Worm (Caenorhabditis elegans) whole organism, L4 larva: ENCODE results near the gene acr-3.

Source experiments
- D1046.2 ChIP-seq: fragments of 200-800 bp; sonication (Bioruptor generic); IDR thresholded peaks from 2 replicates; pipeline ENCODE4 v1.3.6; 2022; ENCODE audit warnings: missing genetic modification characterization, missing compliant biosample characterization
- F26F4.8 ChIP-seq: fragments of 200-800 bp; sonication (Bioruptor generic); conservative IDR thresholded peaks from 2 replicates; pipeline ENCODE4 v1.3.6; 2022; ENCODE audit warnings: missing genetic modification characterization, missing compliant biosample characterization
- R02D3.7 ChIP-seq: fragments of 150-350 bp; sonication (generic microtip); optimal IDR thresholded peaks from 3 replicates; lab custom pipeline; 2014; ENCODE audit warnings: missing biosample characterization, missing genetic modification characterization
- T20F7.1 ChIP-seq: fragments of 200-800 bp; sonication (Bioruptor generic); optimal IDR thresholded peaks from 2 replicates; lab custom pipeline; 2018; ENCODE audit warnings: mild to moderate bottlenecking, missing genetic modification characterization, missing compliant biosample characterization
- T26A8.4 ChIP-seq: fragments of 200-800 bp; sonication (Bioruptor generic); IDR thresholded peaks from 2 replicates; pipeline ENCODE4 v1.3.6; 2022; ENCODE audit warnings: missing genetic modification characterization, missing compliant biosample characterization
- aha-1 ChIP-seq: fragments of 150-350 bp; peaks from one replicate; lab custom pipeline; 2014; ENCODE audit warnings: missing biosample characterization, missing genetic modification characterization
- ceh-20 ChIP-seq: fragments of 200-800 bp; sonication (Bioruptor generic); IDR thresholded peaks from 2 replicates; pipeline ENCODE4 v1.3.6; 2022; ENCODE audit warnings: missing genetic modification reagents, missing genetic modification characterization, missing compliant biosample characterization
- ceh-32 ChIP-seq: sonication (generic microtip); optimal IDR thresholded peaks from 2 replicates; lab custom pipeline; 2016; ENCODE audit warnings: mild to moderate bottlenecking, missing genetic modification characterization, missing compliant biosample characterization; ENCODE audit not compliant: poor library complexity
- ceh-44 ChIP-seq: fragments of 200-800 bp; sonication (Bioruptor generic); IDR thresholded peaks from 2 replicates; pipeline ENCODE4 v1.3.6; 2022; ENCODE audit warnings: missing genetic modification reagents, missing genetic modification characterization, missing compliant biosample characterization
- cey-2 ChIP-seq: sonication (generic microtip); optimal IDR thresholded peaks from 3 replicates; lab custom pipeline; 2017; ENCODE audit warnings: missing genetic modification characterization, mild to moderate bottlenecking, missing compliant biosample characterization, antibody characterized with exemption, borderline replicate concordance; ENCODE audit not compliant: insufficient read depth
- ctbp-1 ChIP-seq: fragments of 200-800 bp; sonication (Bioruptor generic); IDR thresholded peaks from 2 replicates; pipeline ENCODE4 v1.3.6; 2022; ENCODE audit warnings: missing genetic modification reagents, missing genetic modification characterization, missing compliant biosample characterization
- daf-12 ChIP-seq: fragments of 150-350 bp; optimal IDR thresholded peaks from 2 replicates; lab custom pipeline; 2014; ENCODE audit warnings: missing biosample characterization, missing genetic modification reagents, missing genetic modification characterization
- daf-16 ChIP-seq, 3 experiments: sonication (generic microtip); optimal IDR thresholded peaks; 2 replicates each; lab custom pipeline; 2016 to 2017; ENCODE audit warnings: missing genetic modification characterization in 3 of 3, missing genetic modification reagents in 3 of 3, mild to moderate bottlenecking in 2 of 3, missing compliant biosample characterization in 2 of 3, missing biosample characterization in 1 of 3, moderate library complexity in 1 of 3
- daf-19 ChIP-seq: fragments of 200-800 bp; sonication (Bioruptor generic); conservative IDR thresholded peaks from 2 replicates; pipeline ENCODE4 v1.3.6; 2022; ENCODE audit warnings: missing genetic modification characterization, missing compliant biosample characterization
- daf-8 ChIP-seq: fragments of 200-800 bp; sonication (Bioruptor generic); IDR thresholded peaks from 2 replicates; pipeline ENCODE4 v1.3.6; 2022; ENCODE audit warnings: missing genetic modification characterization, missing compliant biosample characterization
- dmd-6 ChIP-seq: fragments of 200-800 bp; sonication (Bioruptor generic); IDR thresholded peaks from 2 replicates; pipeline ENCODE4 v1.3.6; 2022; ENCODE audit warnings: missing genetic modification reagents, missing genetic modification characterization, missing compliant biosample characterization
- dmd-8 ChIP-seq: fragments of 200-800 bp; sonication (Bioruptor generic); IDR thresholded peaks from 2 replicates; pipeline ENCODE4 v1.3.6; 2022; ENCODE audit warnings: missing genetic modification characterization, missing compliant biosample characterization
- dmd-9 ChIP-seq: fragments of 200-800 bp; sonication (Bioruptor generic); IDR thresholded peaks from 2 replicates; pipeline ENCODE4 v1.3.6; 2022; ENCODE audit warnings: missing genetic modification reagents, missing genetic modification characterization, missing compliant biosample characterization
- egl-43 ChIP-seq: fragments of 200-800 bp; sonication (Bioruptor generic); IDR thresholded peaks from 2 replicates; pipeline ENCODE4 v1.3.6; 2022; ENCODE audit warnings: missing genetic modification reagents, missing genetic modification characterization, missing compliant biosample characterization
- fos-1 ChIP-seq: fragments of 150-350 bp; optimal IDR thresholded peaks from 2 replicates; lab custom pipeline; 2014; ENCODE audit warnings: missing biosample characterization, missing genetic modification characterization
- gei-8 ChIP-seq: fragments of 200-800 bp; sonication (Bioruptor generic); optimal IDR thresholded peaks from 2 replicates; lab custom pipeline; 2018; ENCODE audit warnings: mild to moderate bottlenecking, missing genetic modification characterization, missing compliant biosample characterization
- hlh-30 ChIP-seq: sonication (generic microtip); optimal IDR thresholded peaks from 2 replicates; lab custom pipeline; 2017; ENCODE audit warnings: antibody characterized with exemption, mild to moderate bottlenecking, missing genetic modification characterization, missing compliant biosample characterization; ENCODE audit not compliant: insufficient read depth
- lin-39 ChIP-seq: fragments of 150-350 bp; optimal IDR thresholded peaks from 2 replicates; lab custom pipeline; 2014; ENCODE audit warnings: missing biosample characterization, missing genetic modification reagents, missing genetic modification characterization
- lir-3 ChIP-seq: sonication (generic microtip); optimal IDR thresholded peaks from 2 replicates; lab custom pipeline; 2016; ENCODE audit warnings: mild to moderate bottlenecking, missing genetic modification characterization, missing compliant biosample characterization
- mdt-29 ChIP-seq: fragments of 200-800 bp; sonication (Bioruptor generic); IDR thresholded peaks from 2 replicates; pipeline ENCODE4 v1.3.6; 2022; ENCODE audit warnings: missing genetic modification reagents, missing genetic modification characterization, missing compliant biosample characterization
- mep-1 ChIP-seq: fragments of 150-350 bp; sonication (generic microtip); optimal IDR thresholded peaks from 3 replicates; lab custom pipeline; 2014; ENCODE audit warnings: missing biosample characterization, missing genetic modification characterization
- mes-2 ChIP-seq: sonication (generic microtip); optimal IDR thresholded peaks from 2 replicates; lab custom pipeline; 2016; ENCODE audit warnings: missing genotype, mild to moderate bottlenecking, missing genetic modification characterization, missing compliant biosample characterization; ENCODE audit not compliant: poor library complexity, severe bottlenecking
- mxl-2 ChIP-seq: fragments of 200-800 bp; sonication (Bioruptor generic); conservative IDR thresholded peaks from 2 replicates; pipeline ENCODE4 v1.3.6; 2022; ENCODE audit warnings: missing genetic modification reagents, missing genetic modification characterization, missing compliant biosample characterization
- nhr-10 ChIP-seq: fragments of 150-350 bp; optimal IDR thresholded peaks from 2 replicates; lab custom pipeline; 2014; ENCODE audit warnings: missing biosample characterization, missing genetic modification characterization
- nhr-111 ChIP-seq: fragments of 200-800 bp; sonication (Bioruptor generic); optimal IDR thresholded peaks from 2 replicates; lab custom pipeline; 2018; ENCODE audit warnings: mild to moderate bottlenecking, missing genetic modification characterization, missing compliant biosample characterization
- nhr-237 ChIP-seq: sonication (generic microtip); optimal IDR thresholded peaks from 2 replicates; lab custom pipeline; 2017; ENCODE audit warnings: missing biosample characterization, missing genetic modification characterization
- nhr-41 ChIP-seq: fragments of 200-800 bp; sonication (Bioruptor generic); IDR thresholded peaks from 2 replicates; pipeline ENCODE4 v1.3.6; 2022; ENCODE audit warnings: missing genetic modification reagents, missing genetic modification characterization, missing compliant biosample characterization
- nhr-42 ChIP-seq: fragments of 200-800 bp; sonication (Bioruptor generic); IDR thresholded peaks from 2 replicates; pipeline ENCODE4 v1.3.6; 2022; ENCODE audit warnings: missing genetic modification characterization, missing compliant biosample characterization
- nhr-48 ChIP-seq: sonication (generic microtip); optimal IDR thresholded peaks from 2 replicates; lab custom pipeline; 2016; ENCODE audit warnings: mild to moderate bottlenecking, missing genetic modification characterization, missing compliant biosample characterization
- nhr-6 ChIP-seq: fragments of 150-350 bp; optimal IDR thresholded peaks from 2 replicates; lab custom pipeline; 2014; ENCODE audit warnings: missing biosample characterization, missing genetic modification characterization
- nhr-77 ChIP-seq: fragments of 150-350 bp; optimal IDR thresholded peaks from 2 replicates; lab custom pipeline; 2014; ENCODE audit warnings: missing biosample characterization, missing genetic modification characterization
- pha-4 ChIP-seq, 2 experiments: fragments of 150-350 bp in 1 of 2; fragments of 200-800 bp in 1 of 2; sonication (Bioruptor generic) in 1 of 2; IDR thresholded peaks in 1 of 2; optimal IDR thresholded peaks in 1 of 2; 2 replicates each; pipeline versions ENCODE4 v1.3.6 to Lab custom; 2014 to 2022; ENCODE audit warnings: missing genetic modification characterization in 2 of 2, missing genetic modification reagents in 2 of 2, missing biosample characterization in 1 of 2, missing compliant biosample characterization in 1 of 2
- rbr-2 ChIP-seq: sonication (generic microtip); optimal IDR thresholded peaks from 2 replicates; lab custom pipeline; 2016; ENCODE audit warnings: missing genotype, missing genetic modification characterization, missing compliant biosample characterization
- set-16 ChIP-seq: fragments of 200-800 bp; sonication (Bioruptor generic); IDR thresholded peaks from 2 replicates; pipeline ENCODE4 v1.3.6; 2022; ENCODE audit warnings: missing genetic modification reagents, missing genetic modification characterization, missing compliant biosample characterization
- spr-1 ChIP-seq: sonication (generic microtip); optimal IDR thresholded peaks from 2 replicates; lab custom pipeline; 2016; ENCODE audit warnings: mild to moderate bottlenecking, missing genetic modification characterization, missing compliant biosample characterization
- unc-39 ChIP-seq: sonication (generic microtip); optimal IDR thresholded peaks from 2 replicates; lab custom pipeline; 2017; ENCODE audit warnings: missing biosample characterization, missing genetic modification characterization
- vab-7 ChIP-seq: fragments of 200-800 bp; sonication (Bioruptor generic); IDR thresholded peaks from 2 replicates; pipeline ENCODE4 v1.3.6; 2022; ENCODE audit warnings: missing genetic modification reagents, missing genetic modification characterization, missing compliant biosample characterization
- zfp-2 ChIP-seq: sonication (generic microtip); optimal IDR thresholded peaks from 2 replicates; lab custom pipeline; 2016; ENCODE audit warnings: mild to moderate bottlenecking, missing genetic modification characterization, missing compliant biosample characterization
- zfp-3 ChIP-seq: fragments of 200-800 bp; sonication (Bioruptor generic); conservative IDR thresholded peaks from 2 replicates; pipeline ENCODE4 v1.3.6; 2022; ENCODE audit warnings: missing genetic modification reagents, missing genetic modification characterization, missing compliant biosample characterization
- zip-11 ChIP-seq: fragments of 200-800 bp; sonication (Bioruptor generic); IDR thresholded peaks from 2 replicates; pipeline ENCODE4 v1.3.6; 2022; ENCODE audit warnings: missing genetic modification characterization, missing compliant biosample characterization
- ztf-7 ChIP-seq: fragments of 150-350 bp; optimal IDR thresholded peaks from 2 replicates; lab custom pipeline; 2014; ENCODE audit warnings: missing biosample characterization, missing genetic modification characterization

Gene acr-3

ce11 chrX:6742891-6743290 lies 33.6 kb downstream of the acr-3 start (continued):
- TF ChIP-seq nhr-42 (GFP tag; lab: Robert Waterston, UW) = no peak
- TF ChIP-seq, all 104 proteins: peak for 26

- TF ChIP-seq vab-7 (GFP tag; lab: Robert Waterston, UW) (no peak), daf-19 (GFP tag; lab: Robert Waterston, UW) (no peak), ceh-20 (0 out of 2 replicates have a peak, but pooled peaks have one; percentile 7)
Observed at ce11 chrX:6743344-6743743, 34.0 kb downstream of the acr-3 start.

ce11 chrX:6743853-6744346 lies 34.6 kb downstream of the acr-3 start:
- no peak for TF ChIP-seq lin-39 (tag; lab: Kevin White, UChicago)
- TF ChIP-seq egl-43 (GFP tag; lab: Robert Waterston, UW) = no peak
- TF ChIP-seq F26F4.8 (GFP tag; lab: Robert Waterston, UW) = no peak
- TF ChIP-seq T20F7.1 (GFP tag; lab: Kevin White, UChicago) = peak; percentile 83
- TF ChIP-seq fos-1 (tag; lab: Kevin White, UChicago) = peak; percentile 76
- peak; percentile 43 for TF ChIP-seq rbr-2 (tag; lab: Kevin White, UChicago)
- peak; percentile 83 for TF ChIP-seq nhr-10
- TF ChIP-seq D1046.2 = no peak
- TF ChIP-seq ctbp-1 (GFP tag; lab: Robert Waterston, UW) = peak; percentile 47; the same call in 1 of the 2 replicates
- peak; percentile 98 for TF ChIP-seq mxl-2
- peak; percentile 90 for TF ChIP-seq nhr-77 (tag; lab: Kevin White, UChicago)
- no peak for TF ChIP-seq daf-12
- TF ChIP-seq daf-8 (GFP tag; lab: Robert Waterston, UW) = no peak
- peak; percentile 70 for TF ChIP-seq nhr-6 (tag; lab: Kevin White, UChicago)
- peak; percentile 99 for TF ChIP-seq aha-1 (tag; lab: Kevin White, UChicago)
- TF ChIP-seq nhr-41 (GFP tag; lab: Robert Waterston, UW) = peak; percentile 70
- 0 out of 2 replicates have a peak, but pooled peaks have one; percentile 54 for TF ChIP-seq dmd-9
- peak; percentile 97 for TF ChIP-seq mep-1 (tag; lab: Kevin White, UChicago)
- peak; percentile 77 for TF ChIP-seq mdt-29
- TF ChIP-seq lir-3 (tag; lab: Kevin White, UChicago) = peak; percentile 39
- TF ChIP-seq ztf-7 (tag; lab: Kevin White, UChicago) = peak; percentile 80
- TF ChIP-seq R02D3.7 = no peak
- peak; percentile 44; the same call in 1 of the 2 replicates for TF ChIP-seq set-16
- no peak for TF ChIP-seq dmd-8 (GFP tag; lab: Robert Waterston, UW)
- TF ChIP-seq gei-8 (GFP tag; lab: Kevin White, UChicago) = peak; percentile 97
- peak; percentile 99 for TF ChIP-seq hlh-30
- peak; percentile 45; the same call in 1 of the 2 replicates for TF ChIP-seq zip-11 (GFP tag; lab: Robert Waterston, UW)
- TF ChIP-seq mes-2 (tag; lab: Kevin White, UChicago) = peak; percentile 39
- no peak for TF ChIP-seq nhr-111 (GFP tag; lab: Kevin White, UChicago)
- peak; percentile 97 for TF ChIP-seq T26A8.4
- peak; percentile 99 for TF ChIP-seq nhr-48 (tag; lab: Kevin White, UChicago)
- TF ChIP-seq nhr-237 (tag; lab: Kevin White, UChicago) = peak; percentile 51
- peak; percentile 93 for TF ChIP-seq cey-2
- peak; percentile 95 for TF ChIP-seq zfp-3 (GFP tag; lab: Robert Waterston, UW)
- peak; percentile 97 for TF ChIP-seq dmd-6 (GFP tag; lab: Robert Waterston, UW)
- TF ChIP-seq ceh-44 (GFP tag; lab: Robert Waterston, UW) = no peak
- peak; percentile 57 for TF ChIP-seq zfp-2 (tag; lab: Kevin White, UChicago)
- TF ChIP-seq spr-1 (tag; lab: Kevin White, UChicago) = peak; percentile 86
- TF ChIP-seq pha-4 (GFP tag; IDR thresholded peaks at IDR 0.05; lab: Robert Waterston, UW) = peak; percentile 91
- TF ChIP-seq pha-4 (tag; optimal IDR thresholded peaks at IDR 0.05; lab: Kevin White, UChicago) = peak; percentile 64
- no peak for TF ChIP-seq unc-39 (tag; lab: Kevin White, UChicago)
- peak; percentile 67 to 96 for TF ChIP-seq daf-16 (GFP tag; optimal IDR thresholded peaks at IDR 0.05; lab: Kevin White, UChicago)
- peak; percentile 98 for TF ChIP-seq daf-16 (tag; optimal IDR thresholded peaks at IDR 0.05; lab: Kevin White, UChicago)
- TF ChIP-seq ceh-32 (tag; lab: Kevin White, UChicago) = peak; percentile 9
